Fruit fly (Drosophila melanogaster) whole organism, pupa: ENCODE data around the gene CG17118.

ENCODE experiments used
- CG10348 ChIP-seq: fragments of 200-800 bp; sonication (Bioruptor generic); IDR thresholded peaks from 2 replicates; pipeline ENCODE4 v1.3.6; 2022; ENCODE audit warnings: missing biosample characterization, missing genetic modification characterization
- CG12605 ChIP-seq: fragments of 200-800 bp; sonication (Bioruptor generic); IDR thresholded peaks from 2 replicates; pipeline ENCODE4 v1.3.6; 2022; ENCODE audit warnings: missing biosample characterization, missing genetic modification characterization
- CG13204 ChIP-seq: fragments of 200-800 bp; sonication (Bioruptor generic); optimal IDR thresholded peaks from 2 replicates; lab custom pipeline; 2018; ENCODE audit warnings: missing biosample characterization, mild to moderate bottlenecking, missing genetic modification characterization, moderate library complexity
- CG14655 ChIP-seq: fragments of 200-800 bp; sonication (Bioruptor generic); optimal IDR thresholded peaks from 3 replicates; lab custom pipeline; 2017; ENCODE audit warnings: mild to moderate bottlenecking, missing biosample characterization, missing genetic modification reagents, missing genetic modification characterization
- CG15710 ChIP-seq: fragments of 200-800 bp; sonication (Bioruptor generic); optimal IDR thresholded peaks from 2 replicates; lab custom pipeline; 2018; ENCODE audit warnings: missing biosample characterization, mild to moderate bottlenecking, missing genetic modification characterization, moderate library complexity
- CG17806 ChIP-seq: fragments of 200-800 bp; sonication (Bioruptor generic); optimal IDR thresholded peaks from 2 replicates; lab custom pipeline; 2018; ENCODE audit warnings: missing biosample characterization, mild to moderate bottlenecking, missing genetic modification characterization, moderate library complexity
- CG32121 ChIP-seq: fragments of 200-800 bp; sonication (Bioruptor generic); IDR thresholded peaks from 2 replicates; pipeline ENCODE4 v1.3.6; 2022; ENCODE audit warnings: missing biosample characterization, missing genetic modification characterization
- CG34367 ChIP-seq: fragments of 200-800 bp; sonication (Bioruptor generic); optimal IDR thresholded peaks from 2 replicates; lab custom pipeline; 2018; ENCODE audit warnings: missing biosample characterization, mild to moderate bottlenecking, missing genetic modification characterization
- CG4496 ChIP-seq: fragments of 200-800 bp; sonication (Bioruptor generic); IDR thresholded peaks from 3 replicates; pipeline ENCODE4 v1.3.6; 2022; ENCODE audit warnings: missing biosample characterization, missing genetic modification characterization
- CG8159 ChIP-seq: fragments of 200-800 bp; sonication (Bioruptor generic); optimal IDR thresholded peaks from 3 replicates; lab custom pipeline; 2018; ENCODE audit warnings: missing biosample characterization, mild to moderate bottlenecking, missing genetic modification characterization, moderate library complexity
- CG8301 ChIP-seq: fragments of 200-800 bp; sonication (Bioruptor generic); optimal IDR thresholded peaks from 2 replicates; lab custom pipeline; 2018; ENCODE audit warnings: missing biosample characterization, mild to moderate bottlenecking, missing genetic modification characterization
- CG9948 ChIP-seq: fragments of 200-800 bp; sonication (Bioruptor generic); optimal IDR thresholded peaks from 2 replicates; lab custom pipeline; 2018; ENCODE audit warnings: missing biosample characterization, mild to moderate bottlenecking, missing genetic modification characterization, moderate library complexity
- D1 ChIP-seq: fragments of 200-800 bp; sonication (Bioruptor generic); optimal IDR thresholded peaks from 2 replicates; lab custom pipeline; 2018; ENCODE audit warnings: missing biosample characterization, mild to moderate bottlenecking, missing genetic modification characterization, moderate library complexity
- EcR ChIP-seq: fragments of 200-800 bp; sonication (Bioruptor generic); optimal IDR thresholded peaks from 3 replicates; lab custom pipeline; 2019; ENCODE audit warnings: missing biosample characterization, missing genetic modification characterization, mild to moderate bottlenecking, moderate library complexity, missing genetic modification reagents
- Ets98B ChIP-seq: fragments of 200-800 bp; sonication (Bioruptor generic); IDR thresholded peaks from 2 replicates; pipeline ENCODE4 v1.3.6; 2022; ENCODE audit warnings: missing biosample characterization, missing genetic modification characterization
- Pif1A ChIP-seq: fragments of 200-800 bp; sonication (Bioruptor generic); optimal IDR thresholded peaks from 3 replicates; lab custom pipeline; 2016; ENCODE audit warnings: missing biosample characterization, missing genetic modification characterization
- Pif1B ChIP-seq: fragments of 200-800 bp; sonication (Bioruptor generic); optimal IDR thresholded peaks from 3 replicates; lab custom pipeline; 2016; ENCODE audit warnings: missing biosample characterization, missing genetic modification characterization
- Snoo ChIP-seq: fragments of 200-800 bp; sonication (Bioruptor generic); optimal IDR thresholded peaks from 3 replicates; lab custom pipeline; 2017; ENCODE audit warnings: missing biosample characterization, mild to moderate bottlenecking, missing genetic modification characterization, inconsistent platforms
- fd96Ca ChIP-seq: fragments of 200-800 bp; sonication (Bioruptor generic); IDR thresholded peaks from 3 replicates; pipeline ENCODE4 v1.3.6; 2022; ENCODE audit warnings: missing biosample characterization, missing genetic modification characterization
- gl ChIP-seq: fragments of 200-800 bp; sonication (Bioruptor generic); optimal IDR thresholded peaks from 2 replicates; lab custom pipeline; 2018; ENCODE audit warnings: missing biosample characterization, mild to moderate bottlenecking, missing genetic modification characterization
- rn ChIP-seq: fragments of 200-800 bp; sonication (Bioruptor generic); IDR thresholded peaks from 2 replicates; pipeline ENCODE4 v1.3.6; 2022; ENCODE audit warnings: missing biosample characterization, missing genetic modification characterization

CG17118 gene

dm6 chr2L:10749607-10750467 is 19.8 kb downstream of the CG17118 start:
- TF ChIP-seq Snoo (tag; lab: Kevin White, UChicago) (no peak), CG34367 (tag; lab: Kevin White, UChicago) (no peak), Ets98B (GFP tag; lab: Robert Waterston, UW) (no peak), CG14655 (GFP tag; lab: Kevin White, UChicago) (no peak), CG10348 (GFP tag; lab: Robert Waterston, UW) (no peak), CG8159 (no peak), Pif1B (GFP tag; lab: Kevin White, UChicago) (no peak), fd96Ca (GFP tag; lab: Robert Waterston, UW) (no peak), CG8301 (tag; lab: Kevin White, UChicago) (no peak), CG32121 (GFP tag; lab: Robert Waterston, UW) (no peak), CG4496 (GFP tag; lab: Robert Waterston, UW) (no peak), CG17806 (no peak)
- TF ChIP-seq, all 21 proteins: peak for 0

DNA sequence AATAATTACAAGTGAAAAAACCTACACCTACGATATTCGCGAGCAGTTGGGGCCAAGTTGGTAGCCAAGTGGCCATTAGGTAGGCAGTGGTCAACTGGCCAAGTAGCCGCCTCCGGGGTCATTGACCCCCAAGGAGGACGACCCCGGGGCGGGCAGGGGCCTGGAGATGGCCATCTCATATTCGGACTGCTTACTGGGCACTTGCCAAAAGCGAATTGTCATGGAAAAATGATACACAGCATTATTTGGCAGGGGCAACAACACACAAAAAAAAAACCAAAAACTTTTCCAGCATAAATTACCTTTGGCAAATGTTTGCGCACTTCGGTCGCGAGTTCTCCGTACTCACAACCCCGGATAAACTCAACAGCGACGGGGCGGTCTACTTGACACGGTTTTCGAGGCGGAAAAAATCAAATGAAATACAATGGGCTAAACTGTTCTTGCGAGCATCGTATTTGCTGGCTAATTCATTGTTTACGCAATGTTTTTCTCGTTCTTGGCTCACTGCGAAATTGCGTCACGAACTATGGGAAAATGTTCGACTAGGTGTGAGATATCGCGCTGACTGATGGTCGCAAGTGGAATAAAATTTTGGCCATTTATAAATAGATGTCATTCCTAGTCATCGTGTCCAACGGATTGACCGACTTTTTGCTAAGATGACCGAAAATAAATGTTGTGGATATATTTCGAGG is 21.0 kb downstream of the CG17118 start:
- TF ChIP-seq EcR: peak; percentile 41
- no peak for TF ChIP-seq CG10348 (GFP tag; lab: Robert Waterston, UW)
- no peak for TF ChIP-seq CG8159
- TF ChIP-seq gl (tag; lab: Kevin White, UChicago): no peak

dm6 chr2L:10751879-10752620 is 22.0 kb downstream of the CG17118 start:
- no peak for TF ChIP-seq D1 (tag; lab: Kevin White, UChicago)
- peak; percentile 29 for TF ChIP-seq CG9948
- no peak for TF ChIP-seq EcR
- TF ChIP-seq CG17806: peak; percentile 3
- TF ChIP-seq CG32121 (GFP tag; lab: Robert Waterston, UW): peak; percentile 48; the same call in 1 of the 2 replicates
- no peak for TF ChIP-seq CG13204
- TF ChIP-seq fd96Ca (GFP tag; lab: Robert Waterston, UW): no peak
- TF ChIP-seq rn (GFP tag; lab: Robert Waterston, UW): no peak
- TF ChIP-seq CG10348 (GFP tag; lab: Robert Waterston, UW): no peak
- TF ChIP-seq CG4496 (GFP tag; lab: Robert Waterston, UW): peak; percentile 56; the same call in 2 of the 3 replicates
- TF ChIP-seq CG34367 (tag; lab: Kevin White, UChicago): no peak
- no peak for TF ChIP-seq CG8159
- no peak for TF ChIP-seq gl (tag; lab: Kevin White, UChicago)
- TF ChIP-seq Pif1A (GFP tag; lab: Kevin White, UChicago): peak; percentile 13
- peak; percentile 81 for TF ChIP-seq CG14655 (GFP tag; lab: Kevin White, UChicago)
- TF ChIP-seq Pif1B (GFP tag; lab: Kevin White, UChicago): no peak
- peak; percentile 69 for TF ChIP-seq CG8301 (tag; lab: Kevin White, UChicago)
- TF ChIP-seq CG15710 (tag; lab: Kevin White, UChicago): peak; percentile 5
- no peak for TF ChIP-seq Snoo (tag; lab: Kevin White, UChicago)
- no peak for TF ChIP-seq CG12605
- peak; percentile 36; the same call in 1 of the 2 replicates for TF ChIP-seq Ets98B (GFP tag; lab: Robert Waterston, UW)

dm6 chr2L:10752668-10753067 is 22.6 kb downstream of the CG17118 start:
- TF ChIP-seq rn (GFP tag; lab: Robert Waterston, UW) (no peak), EcR (peak; percentile 76)

- TF ChIP-seq CG12605: no peak
- no peak for TF ChIP-seq CG8301 (tag; lab: Kevin White, UChicago)
- TF ChIP-seq Ets98B (GFP tag; lab: Robert Waterston, UW): no peak
- no peak for TF ChIP-seq CG10348 (GFP tag; lab: Robert Waterston, UW)
- no peak for TF ChIP-seq CG13204
- TF ChIP-seq gl (tag; lab: Kevin White, UChicago): no peak
- no peak for TF ChIP-seq fd96Ca (GFP tag; lab: Robert Waterston, UW)
- no peak for TF ChIP-seq CG8159
- no peak for TF ChIP-seq CG15710 (tag; lab: Kevin White, UChicago)
- no peak for TF ChIP-seq rn (GFP tag; lab: Robert Waterston, UW)
- no peak for TF ChIP-seq EcR
- no peak for TF ChIP-seq CG34367 (tag; lab: Kevin White, UChicago)
- no peak for TF ChIP-seq CG9948
- TF ChIP-seq Pif1B (GFP tag; lab: Kevin White, UChicago): no peak
- TF ChIP-seq CG14655 (GFP tag; lab: Kevin White, UChicago): no peak
- no peak for TF ChIP-seq D1 (tag; lab: Kevin White, UChicago)
- TF ChIP-seq Snoo (tag; lab: Kevin White, UChicago): no peak
- TF ChIP-seq CG32121 (GFP tag; lab: Robert Waterston, UW): no peak
- no peak for TF ChIP-seq Pif1A (GFP tag; lab: Kevin White, UChicago)
These were observed 23.6 kb downstream of the CG17118 start for dm6 chr2L:10753618-10754017.
